Fruit fly (Drosophila melanogaster) Kc167 (cell line): Measurements from ENCODE around the gene CG14811.

Experiments used
- Myc ChIP-seq: fragments of >200 bp; optimal IDR thresholded peaks from 2 replicates; lab custom pipeline; 2017; ENCODE audit warnings: missing external identifiers
- Sin3A ChIP-seq: fragments of >200 bp; optimal IDR thresholded peaks from 2 replicates; lab custom pipeline; 2018; ENCODE audit warnings: missing external identifiers
- h ChIP-seq: fragments of >200 bp; optimal IDR thresholded peaks from 3 replicates; lab custom pipeline; 2018; ENCODE audit warnings: missing external identifiers
- insv ChIP-seq: fragments of >200 bp; optimal IDR thresholded peaks from 3 replicates; lab custom pipeline; 2018; ENCODE audit warnings: missing external identifiers
- psq ChIP-seq: fragments of >200 bp; optimal IDR thresholded peaks from 2 replicates; lab custom pipeline; 2017; ENCODE audit warnings: missing external identifiers
- ttk ChIP-seq: sonication (Bioruptor generic); optimal IDR thresholded peaks from 2 replicates; lab custom pipeline; 2017; ENCODE audit warnings: missing external identifiers

- no peak for TF ChIP-seq psq (lab: Kevin White, UChicago)
- no peak for TF ChIP-seq Myc (lab: Kevin White, UChicago)
- no peak for TF ChIP-seq ttk (lab: Kevin White, UChicago)
- no peak for TF ChIP-seq h (lab: Kevin White, UChicago)
- TF ChIP-seq Sin3A (lab: Kevin White, UChicago): no peak
- no peak for TF ChIP-seq insv (lab: Kevin White, UChicago)
Observed at dm6 chrX:1824610-1824948, 2.4 kb upstream of the CG14811 start.
